Worm (Caenorhabditis elegans): Measurements from ENCODE around the gene trcs-2.

trcs-2 gene

ce11 chrII:8698828-8699227 lies 23.4 kb upstream of the trcs-2 start, which contains the start of gene chdh-1:
Gene chdh-1 (minus strand): TSS chrII:8698928.
- TF ChIP-seq ceh-13 (GFP tag; optimal IDR thresholded peaks at IDR 0.05) = no peak
- no peak for TF ChIP-seq hmg-4 (GFP tag; optimal IDR thresholded peaks at IDR 0.05)
- no peak for TF ChIP-seq hmbx-1 (tag; optimal IDR thresholded peaks at IDR 0.05)
- no peak for TF ChIP-seq F13C5.2 (tag; optimal IDR thresholded peaks at IDR 0.05)
- TF ChIP-seq sea-1 (GFP tag; conservative IDR thresholded peaks at IDR 0.05) = no peak
- TF ChIP-seq ets-7 (tag; optimal IDR thresholded peaks at IDR 0.05) = no peak
- TF ChIP-seq tra-4 (tag; optimal IDR thresholded peaks at IDR 0.05) = no peak
- no peak for TF ChIP-seq flt-1 (GFP tag; IDR thresholded peaks at IDR 0.05)
- TF ChIP-seq ama-1 (optimal IDR thresholded peaks at IDR 0.05) = no peak
- TF ChIP-seq hnd-1 (tag; optimal IDR thresholded peaks at IDR 0.05) = no peak
- no peak for TF ChIP-seq B0310.2 (tag; optimal IDR thresholded peaks at IDR 0.05)
- no peak for TF ChIP-seq tbx-37 (GFP tag; conservative IDR thresholded peaks at IDR 0.05)
- TF ChIP-seq aly-1 (tag; optimal IDR thresholded peaks at IDR 0.05) = no peak
- no peak for TF ChIP-seq tbx-11 (GFP tag; IDR thresholded peaks at IDR 0.05)
- TF ChIP-seq ceh-36 (tag; optimal IDR thresholded peaks at IDR 0.05) = no peak
- no peak for TF ChIP-seq pes-1 (GFP tag; IDR thresholded peaks at IDR 0.05)
- TF ChIP-seq scrt-1 (GFP tag; IDR thresholded peaks at IDR 0.05) = no peak

- TF ChIP-seq ceh-13 (GFP tag; optimal IDR thresholded peaks at IDR 0.05) (no peak), ama-1 (optimal IDR thresholded peaks at IDR 0.05) (no peak), aly-1 (tag; optimal IDR thresholded peaks at IDR 0.05) (no peak), pes-1 (GFP tag; IDR thresholded peaks at IDR 0.05) (no peak), hmg-4 (GFP tag; optimal IDR thresholded peaks at IDR 0.05) (no peak), B0310.2 (tag; optimal IDR thresholded peaks at IDR 0.05) (no peak), ceh-36 (tag; optimal IDR thresholded peaks at IDR 0.05) (no peak), ets-7 (tag; optimal IDR thresholded peaks at IDR 0.05) (no peak), hnd-1 (tag; optimal IDR thresholded peaks at IDR 0.05) (no peak), scrt-1 (GFP tag; IDR thresholded peaks at IDR 0.05) (no peak), tbx-11 (GFP tag; IDR thresholded peaks at IDR 0.05) (no peak)
Observed at ce11 chrII:8701059-8701458, 21.2 kb upstream of the trcs-2 start.

- no peak for TF ChIP-seq scrt-1 (GFP tag; IDR thresholded peaks at IDR 0.05)
- no peak for TF ChIP-seq hmg-4 (GFP tag; optimal IDR thresholded peaks at IDR 0.05)
- no peak for TF ChIP-seq tra-4 (tag; optimal IDR thresholded peaks at IDR 0.05)
- TF ChIP-seq ama-1 (optimal IDR thresholded peaks at IDR 0.05) = no peak
- no peak for TF ChIP-seq ets-7 (tag; optimal IDR thresholded peaks at IDR 0.05)
- no peak for TF ChIP-seq sea-1 (GFP tag; conservative IDR thresholded peaks at IDR 0.05)
- no peak for TF ChIP-seq ceh-36 (tag; optimal IDR thresholded peaks at IDR 0.05)
- TF ChIP-seq tbx-37 (GFP tag; conservative IDR thresholded peaks at IDR 0.05) = no peak
- no peak for TF ChIP-seq hnd-1 (tag; optimal IDR thresholded peaks at IDR 0.05)
- no peak for TF ChIP-seq B0310.2 (tag; optimal IDR thresholded peaks at IDR 0.05)
- TF ChIP-seq pes-1 (GFP tag; IDR thresholded peaks at IDR 0.05) = no peak
- no peak for TF ChIP-seq F13C5.2 (tag; optimal IDR thresholded peaks at IDR 0.05)
- TF ChIP-seq hmbx-1 (tag; optimal IDR thresholded peaks at IDR 0.05) = no peak
Observed at ce11 chrII:8701619-8702350, 20.5 kb upstream of the trcs-2 start, which contains the start of gene sphk-1. Gene sphk-1 (minus strand): TSS chrII:8701669.

- TF ChIP-seq flt-1 (GFP tag; IDR thresholded peaks at IDR 0.05) (no peak), B0310.2 (tag; optimal IDR thresholded peaks at IDR 0.05) (no peak), pes-1 (GFP tag; IDR thresholded peaks at IDR 0.05) (no peak), tbx-37 (GFP tag; conservative IDR thresholded peaks at IDR 0.05) (no peak), ceh-13 (GFP tag; optimal IDR thresholded peaks at IDR 0.05) (no peak), ceh-36 (tag; optimal IDR thresholded peaks at IDR 0.05) (no peak), ama-1 (optimal IDR thresholded peaks at IDR 0.05) (no peak), hnd-1 (tag; optimal IDR thresholded peaks at IDR 0.05) (no peak), aly-1 (tag; optimal IDR thresholded peaks at IDR 0.05) (no peak), tra-4 (tag; optimal IDR thresholded peaks at IDR 0.05) (no peak), sea-1 (GFP tag; conservative IDR thresholded peaks at IDR 0.05) (no peak), ets-7 (tag; optimal IDR thresholded peaks at IDR 0.05) (no peak), hmg-4 (GFP tag; optimal IDR thresholded peaks at IDR 0.05) (no peak), tbx-11 (GFP tag; IDR thresholded peaks at IDR 0.05) (no peak), scrt-1 (GFP tag; IDR thresholded peaks at IDR 0.05) (no peak)
Observed at ce11 chrII:8703729-8704128, 18.5 kb upstream of the trcs-2 start, which contains the start of gene ceh-7. Gene ceh-7 (minus strand): TSS chrII:8703829.

- TF ChIP-seq hmg-4 (GFP tag; optimal IDR thresholded peaks at IDR 0.05) (no peak), scrt-1 (GFP tag; IDR thresholded peaks at IDR 0.05) (no peak), ceh-36 (tag; optimal IDR thresholded peaks at IDR 0.05) (no peak), tbx-11 (GFP tag; IDR thresholded peaks at IDR 0.05) (no peak), tra-4 (tag; optimal IDR thresholded peaks at IDR 0.05) (no peak), aly-1 (tag; optimal IDR thresholded peaks at IDR 0.05) (no peak), sea-1 (GFP tag; conservative IDR thresholded peaks at IDR 0.05) (no peak), B0310.2 (tag; optimal IDR thresholded peaks at IDR 0.05) (no peak), ama-1 (optimal IDR thresholded peaks at IDR 0.05) (no peak), pes-1 (GFP tag; IDR thresholded peaks at IDR 0.05) (no peak), hmbx-1 (tag; optimal IDR thresholded peaks at IDR 0.05) (no peak), ets-7 (tag; optimal IDR thresholded peaks at IDR 0.05) (no peak)
Observed at ce11 chrII:8704413-8704874, 17.8 kb upstream of the trcs-2 start, which contains the start of gene prx-5. Gene prx-5 (plus strand): TSS chrII:8704824.

- TF ChIP-seq F13C5.2 (tag; optimal IDR thresholded peaks at IDR 0.05) (no peak), ets-7 (tag; optimal IDR thresholded peaks at IDR 0.05) (no peak), hmbx-1 (tag; optimal IDR thresholded peaks at IDR 0.05) (no peak), ama-1 (optimal IDR thresholded peaks at IDR 0.05) (no peak), scrt-1 (GFP tag; IDR thresholded peaks at IDR 0.05) (no peak), tra-4 (tag; optimal IDR thresholded peaks at IDR 0.05) (no peak), hnd-1 (tag; optimal IDR thresholded peaks at IDR 0.05) (no peak), flt-1 (GFP tag; IDR thresholded peaks at IDR 0.05) (no peak), hmg-4 (GFP tag; optimal IDR thresholded peaks at IDR 0.05) (no peak), tbx-11 (GFP tag; IDR thresholded peaks at IDR 0.05) (no peak), aly-1 (tag; optimal IDR thresholded peaks at IDR 0.05) (no peak), tbx-37 (GFP tag; conservative IDR thresholded peaks at IDR 0.05) (no peak), ceh-13 (GFP tag; optimal IDR thresholded peaks at IDR 0.05) (no peak), pes-1 (GFP tag; IDR thresholded peaks at IDR 0.05) (no peak), sea-1 (GFP tag; conservative IDR thresholded peaks at IDR 0.05) (no peak), B0310.2 (tag; optimal IDR thresholded peaks at IDR 0.05) (no peak), ceh-36 (tag; optimal IDR thresholded peaks at IDR 0.05) (no peak)
Observed at ce11 chrII:8707024-8707423, 15.2 kb upstream of the trcs-2 start, which contains the start of gene cup-16. Gene cup-16 (plus strand): TSS chrII:8707155.

Data from whole organism, early embryonic.